Fruit fly (Drosophila melanogaster): ENCODE results near the gene NimC2.

The NimC2 gene

dm6 chr2L:14023136-14024050 is 43.5 kb downstream of the NimC2 start:
- TF ChIP-seq h (GFP tag; optimal IDR thresholded peaks at IDR 0.05): no peak
- TF ChIP-seq dl (GFP tag; optimal IDR thresholded peaks at IDR 0.05; ENCODE audit: insufficient read depth in 1 of 2, partially characterized antibody in 2 of 2): peak in 1 of 2 experiments; percentile 61
- TF ChIP-seq Vsx2 (GFP tag; optimal IDR thresholded peaks at IDR 0.05; ENCODE audit: partially characterized antibody): peak; percentile 38
- TF ChIP-seq woc (GFP tag; optimal IDR thresholded peaks at IDR 0.05): peak; percentile 49
- no peak for TF ChIP-seq OdsH (GFP tag; optimal IDR thresholded peaks at IDR 0.05)
- peak; percentile 87 for TF ChIP-seq Dif (GFP tag; optimal IDR thresholded peaks at IDR 0.05; ENCODE audit: partially characterized antibody)

dm6 chr2L:14024051-14024745 is 44.3 kb downstream of the NimC2 start:
- TF ChIP-seq CG9705 (GFP tag; optimal IDR thresholded peaks at IDR 0.05): peak; percentile 94
- TF ChIP-seq Dfd (GFP tag; optimal IDR thresholded peaks at IDR 0.05): no peak
- TF ChIP-seq h (GFP tag; optimal IDR thresholded peaks at IDR 0.05): peak; percentile 94
- TF ChIP-seq jim (GFP tag; optimal IDR thresholded peaks at IDR 0.05): peak; percentile 97
- no peak for TF ChIP-seq Abd-B (GFP tag; optimal IDR thresholded peaks at IDR 0.05)
- TF ChIP-seq Rel (GFP tag; optimal IDR thresholded peaks at IDR 0.05): peak; percentile 47
- TF ChIP-seq Rel (tag; optimal IDR thresholded peaks at IDR 0.05): peak; percentile 75
- TF ChIP-seq psq (GFP tag; optimal IDR thresholded peaks at IDR 0.05): peak; percentile 90
- peak; percentile 99 for TF ChIP-seq sv (GFP tag; optimal IDR thresholded peaks at IDR 0.05)
- no peak for TF ChIP-seq lola (GFP tag; optimal IDR thresholded peaks at IDR 0.05)
- peak; percentile 95 for TF ChIP-seq Jra (GFP tag; optimal IDR thresholded peaks at IDR 0.05)
- TF ChIP-seq rgr (GFP tag; optimal IDR thresholded peaks at IDR 0.05): peak; percentile 97
- TF ChIP-seq tai (GFP tag; optimal IDR thresholded peaks at IDR 0.05): peak; percentile 96
- peak; percentile 92 for TF ChIP-seq Sp1 (GFP tag; optimal IDR thresholded peaks at IDR 0.05)
- TF ChIP-seq GATAd (GFP tag; optimal IDR thresholded peaks at IDR 0.05): peak; percentile 85
- peak; percentile 85 for TF ChIP-seq Mio (GFP tag; optimal IDR thresholded peaks at IDR 0.05)
- TF ChIP-seq woc (GFP tag; optimal IDR thresholded peaks at IDR 0.05): no peak
- TF ChIP-seq fru (GFP tag; optimal IDR thresholded peaks at IDR 0.05): peak; percentile 87
- TF ChIP-seq foxo (GFP tag; optimal IDR thresholded peaks at IDR 0.05): peak; percentile 68 to 92
- TF ChIP-seq Dif (GFP tag; optimal IDR thresholded peaks at IDR 0.05; ENCODE audit: partially characterized antibody): peak; percentile 55
- peak; percentile 98 for TF ChIP-seq OdsH (GFP tag; optimal IDR thresholded peaks at IDR 0.05)
- TF ChIP-seq CrebA (GFP tag; optimal IDR thresholded peaks at IDR 0.05; ENCODE audit: borderline replicate concordance): peak; percentile 58
- TF ChIP-seq CG32264 (GFP tag; optimal IDR thresholded peaks at IDR 0.05): peak; percentile 82
- peak; percentile 96 for TF ChIP-seq Hr83 (GFP tag; optimal IDR thresholded peaks at IDR 0.05; ENCODE audit: poor library complexity, severe bottlenecking)
- TF ChIP-seq usp (GFP tag; optimal IDR thresholded peaks at IDR 0.05): no peak
- no peak for TF ChIP-seq pan (optimal IDR thresholded peaks at IDR 0.05)
- peak; percentile 79 for TF ChIP-seq brk (GFP tag; optimal IDR thresholded peaks at IDR 0.05)
- no peak for TF ChIP-seq dl (GFP tag; optimal IDR thresholded peaks at IDR 0.05; ENCODE audit: insufficient read depth in 1 of 2, partially characterized antibody in 2 of 2)
- peak; percentile 94 for TF ChIP-seq dsf (GFP tag; optimal IDR thresholded peaks at IDR 0.05; ENCODE audit: borderline replicate concordance)
- TF ChIP-seq N (GFP tag; optimal IDR thresholded peaks at IDR 0.05): no peak
- no peak for TF ChIP-seq Myc (optimal IDR thresholded peaks at IDR 0.05)
- TF ChIP-seq HLH106 (tag; optimal IDR thresholded peaks at IDR 0.05): peak; percentile 85
- peak; percentile 92 for TF ChIP-seq br (GFP tag; optimal IDR thresholded peaks at IDR 0.05)
- TF ChIP-seq sage (GFP tag; optimal IDR thresholded peaks at IDR 0.05): peak; percentile 72
- TF ChIP-seq Hr78 (GFP tag; optimal IDR thresholded peaks at IDR 0.05): no peak
- peak; percentile 92 for TF ChIP-seq dmrt93B (GFP tag; optimal IDR thresholded peaks at IDR 0.05)
- peak; percentile 96 for TF ChIP-seq Hnf4 (GFP tag; optimal IDR thresholded peaks at IDR 0.05)
- peak; percentile 89 for TF ChIP-seq ey (GFP tag; optimal IDR thresholded peaks at IDR 0.05)
- peak; percentile 17 for TF ChIP-seq Vsx2 (GFP tag; optimal IDR thresholded peaks at IDR 0.05; ENCODE audit: partially characterized antibody)
